Fruit fly (Drosophila melanogaster): ENCODE data around the gene ctrip.

ctrip gene

DNA sequence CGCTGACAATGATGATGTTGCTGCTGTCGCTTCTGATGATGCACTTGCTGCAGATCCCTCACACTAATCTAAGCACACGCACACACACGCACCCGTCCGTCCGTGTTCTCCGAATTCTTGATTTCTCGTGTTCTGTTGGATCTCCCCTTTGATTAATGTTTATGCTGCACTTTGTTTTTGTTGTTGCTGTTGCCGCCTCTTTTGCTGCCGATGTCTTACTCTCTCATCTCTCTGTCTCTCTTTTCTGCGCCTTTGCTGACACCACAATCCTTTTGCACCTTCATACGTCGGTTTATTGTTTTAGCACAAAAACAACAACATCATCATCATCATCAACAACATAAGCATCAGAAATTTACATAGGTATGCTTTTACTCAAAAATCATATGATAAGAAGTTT is 13.9 kb downstream of the ctrip start:
- TF ChIP-seq insv (GFP tag; optimal IDR thresholded peaks at IDR 0.05) (no peak), CG4360 (GFP tag; IDR thresholded peaks at IDR 0.05) (peak; percentile 52; the same call in 1 of the 2 replicates)

DNA sequence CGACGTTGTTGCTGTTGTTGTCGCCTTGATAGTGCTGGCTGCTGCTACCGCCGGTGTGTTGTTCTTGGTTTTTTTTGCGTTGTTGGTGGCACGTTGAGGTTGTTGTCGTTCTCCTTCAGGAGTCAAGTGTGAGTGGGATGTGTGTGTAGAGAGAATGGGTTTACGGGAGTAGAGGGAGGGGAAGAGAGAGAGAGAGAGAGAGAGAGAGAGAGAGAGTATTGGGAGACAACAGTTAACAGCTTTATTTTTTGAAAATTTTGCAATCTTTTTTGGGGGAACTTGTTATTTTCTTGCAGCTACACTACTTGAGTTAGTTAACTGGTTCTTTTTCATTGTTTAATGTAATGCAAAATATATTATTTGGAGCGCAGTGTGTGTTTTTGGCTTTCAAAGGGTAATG is 14.3 kb downstream of the ctrip start:
- no peak for TF ChIP-seq ro (GFP tag; IDR thresholded peaks at IDR 0.05)
- TF ChIP-seq Trl (optimal IDR thresholded peaks at IDR 0.05): peak; percentile 52 to 62
- TF ChIP-seq Trl (GFP tag; optimal IDR thresholded peaks at IDR 0.05): no peak

DNA sequence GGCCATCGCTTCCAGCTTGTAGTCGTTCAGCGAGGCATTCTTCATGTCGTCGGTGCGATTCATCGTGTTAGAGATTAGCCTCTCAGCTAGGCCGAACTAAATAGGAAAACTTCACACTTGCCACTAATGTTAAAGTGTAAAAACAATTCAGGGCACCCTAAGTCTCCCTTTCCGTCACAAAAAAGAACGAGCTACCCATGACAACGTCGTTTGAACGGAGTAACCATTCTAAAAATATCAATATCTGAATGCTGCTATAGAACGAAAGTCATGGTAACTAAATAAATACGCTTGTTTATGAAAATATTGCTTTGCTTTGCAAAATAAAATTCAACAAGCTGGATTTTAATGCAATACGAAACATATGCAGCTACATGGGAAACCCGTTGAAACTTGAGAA is 27.3 kb downstream of the ctrip start, which contains the start of gene Ccdc39:
TSS of gene Ccdc39 (minus strand) at position 101 of the 400 bp plus-strand sequence.
- TF ChIP-seq kay (GFP tag; optimal IDR thresholded peaks at IDR 0.05): no peak
- peak; percentile 49 for TF ChIP-seq Ets65A (GFP tag)
- 0 out of 2 replicates have a peak, but pooled peaks have one; percentile 12 for TF ChIP-seq Dref (GFP tag; IDR thresholded peaks at IDR 0.05)
- TF ChIP-seq gt (GFP tag; IDR thresholded peaks at IDR 0.05): no peak
- no peak for TF ChIP-seq shn (GFP tag; optimal IDR thresholded peaks at IDR 0.05)

DNA sequence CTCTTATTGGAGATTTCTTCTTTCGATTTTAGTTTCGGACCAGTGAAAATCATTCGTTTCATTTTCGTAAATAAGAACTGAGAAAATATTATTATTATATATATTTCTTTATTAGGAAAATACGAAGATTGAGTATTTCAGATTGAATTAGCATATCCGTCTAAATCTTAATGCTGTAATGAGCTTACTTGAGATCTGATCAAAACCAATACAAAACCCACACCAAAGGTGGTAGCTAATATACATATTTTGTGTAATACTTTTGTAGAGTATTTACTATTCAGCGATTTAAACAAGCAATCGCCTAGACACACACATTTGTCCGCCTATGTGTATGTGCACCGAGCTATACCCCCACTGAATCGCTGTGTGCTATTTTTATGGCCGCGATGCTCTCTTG is 31.2 kb downstream of the ctrip start:
- TF ChIP-seq amos (GFP tag; IDR thresholded peaks at IDR 0.05; ENCODE audit: partially characterized antibody) (no peak), salm (tag; optimal IDR thresholded peaks at IDR 0.05) (no peak), D19A (tag; optimal IDR thresholded peaks at IDR 0.05) (peak; percentile 92), sd (tag; optimal IDR thresholded peaks at IDR 0.05) (no peak), Nf-YB (GFP tag; optimal IDR thresholded peaks at IDR 0.05) (no peak), CG12071 (GFP tag; optimal IDR thresholded peaks at IDR 0.05) (no peak), scrt (GFP tag; optimal IDR thresholded peaks at IDR 0.05) (no peak), row (GFP tag; IDR thresholded peaks at IDR 0.05) (peak; percentile 11; the same call in 2 of the 3 replicates), cg (GFP tag; optimal IDR thresholded peaks at IDR 0.05) (peak; percentile 33)

DNA sequence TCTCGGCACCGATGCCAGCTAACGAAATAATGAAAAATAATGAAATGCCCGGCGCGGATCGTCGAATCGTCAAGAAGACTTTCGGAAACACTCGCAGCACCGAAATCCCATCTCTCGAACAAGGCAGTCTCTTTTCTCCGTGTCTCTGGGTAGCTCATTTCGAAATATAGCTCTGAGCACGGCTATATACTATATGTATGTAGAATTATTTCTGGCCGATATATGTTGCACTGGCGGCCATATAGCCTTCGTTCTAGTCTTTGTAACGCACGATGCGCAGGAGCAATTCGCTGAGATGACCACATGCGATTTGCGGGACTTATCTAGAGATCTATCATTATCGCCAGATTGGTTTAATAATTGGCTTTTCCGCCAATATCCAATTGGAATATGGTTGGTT is 31.6 kb downstream of the ctrip start, which contains the start of gene CG14655:
TSS of gene CG14655 (minus strand) at position 41 of the 400 bp plus-strand sequence.
- TF ChIP-seq CG10321 (GFP tag; IDR thresholded peaks at IDR 0.05) (0 out of 2 replicates have a peak, but pooled peaks have one; percentile 8), row (GFP tag; IDR thresholded peaks at IDR 0.05) (0 out of 3 replicates have a peak, but pooled peaks have one; percentile 5), Med (GFP tag) (no peak), Elba2 (GFP tag; optimal IDR thresholded peaks at IDR 0.05) (peak; percentile 1), H2.0 (GFP tag; IDR thresholded peaks at IDR 0.05) (no peak), Ets65A (GFP tag) (peak; percentile 71), pita (GFP tag; optimal IDR thresholded peaks at IDR 0.05) (no peak), cad (GFP tag; optimal IDR thresholded peaks at IDR 0.05) (no peak), PHDP (tag; optimal IDR thresholded peaks at IDR 0.05) (no peak), CG6272 (GFP tag; IDR thresholded peaks at IDR 0.05) (no peak), Jarid2 (GFP tag; optimal IDR thresholded peaks at IDR 0.05) (no peak), CG2129 (GFP tag; IDR thresholded peaks at IDR 0.05; ENCODE audit: partially characterized antibody) (no peak), phol (tag; optimal IDR thresholded peaks at IDR 0.05) (no peak), CG9876 (GFP tag; optimal IDR thresholded peaks at IDR 0.05) (no peak), CG3726 (GFP tag; IDR thresholded peaks at IDR 0.05) (no peak), Trl (optimal IDR thresholded peaks at IDR 0.05) (peak in 1 of 2 experiments; percentile 14), Trl (GFP tag; optimal IDR thresholded peaks at IDR 0.05) (no peak), scrt (GFP tag; optimal IDR thresholded peaks at IDR 0.05) (no peak), chinmo (GFP tag; IDR thresholded peaks at IDR 0.05; ENCODE audit: partially characterized antibody) (0 out of 4 replicates have a peak, but pooled peaks have one; percentile 68), CG2202 (tag; optimal IDR thresholded peaks at IDR 0.05) (no peak), maf-S (GFP tag; optimal IDR thresholded peaks at IDR 0.05) (no peak), sisA (GFP tag; IDR thresholded peaks at IDR 0.05) (no peak), ap (GFP tag; IDR thresholded peaks at IDR 0.05) (no peak), eyg (GFP tag; optimal IDR thresholded peaks at IDR 0.05) (no peak)
